Fruit fly (Drosophila melanogaster) whole organism, prepupa: ENCODE measurements around the gene Acbp6.

Experiments
- Blimp-1 ChIP-seq: fragments of 200-800 bp; sonication (Bioruptor generic); optimal IDR thresholded peaks from 3 replicates; lab custom pipeline; 2017; ENCODE audit warnings: missing biosample characterization, missing genetic modification characterization, mild to moderate bottlenecking, moderate library complexity, missing genetic modification reagents
- CG11294 ChIP-seq: fragments of 200-800 bp; sonication (Bioruptor generic); IDR thresholded peaks from 2 replicates; pipeline ENCODE4 v1.3.6; 2022; ENCODE audit warnings: missing biosample characterization, missing genetic modification characterization
- CG11762 ChIP-seq: fragments of 200-800 bp; sonication (Bioruptor generic); optimal IDR thresholded peaks from 3 replicates; lab custom pipeline; 2016; ENCODE audit warnings: missing biosample characterization, missing genetic modification characterization; ENCODE audit not compliant: insufficient read depth
- CG11902 ChIP-seq: fragments of 200-800 bp; sonication (Bioruptor generic); optimal IDR thresholded peaks from 3 replicates; lab custom pipeline; 2016; ENCODE audit warnings: missing biosample characterization, missing genetic modification characterization
- CG15336 ChIP-seq: fragments of 200-800 bp; sonication (Bioruptor generic); IDR thresholded peaks from 2 replicates; pipeline ENCODE4 v1.3.6; 2022; ENCODE audit warnings: missing biosample characterization, missing genetic modification characterization
- CG16779 ChIP-seq: fragments of 200-800 bp; sonication (Bioruptor generic); optimal IDR thresholded peaks from 3 replicates; lab custom pipeline; 2017; ENCODE audit warnings: missing biosample characterization, mild to moderate bottlenecking, missing genetic modification characterization
- CG3032 ChIP-seq: fragments of 200-800 bp; optimal IDR thresholded peaks from 2 replicates; lab custom pipeline; 2019; ENCODE audit warnings: missing biosample characterization, mild to moderate bottlenecking, missing genetic modification characterization, moderate library complexity
- CG31627 ChIP-seq: fragments of 200-800 bp; sonication (Bioruptor generic); optimal IDR thresholded peaks from 3 replicates; lab custom pipeline; 2016; ENCODE audit warnings: missing biosample characterization, missing genetic modification characterization
- CG32006 ChIP-seq: fragments of 200-800 bp; sonication (Bioruptor generic); optimal IDR thresholded peaks from 3 replicates; lab custom pipeline; 2017; ENCODE audit warnings: missing biosample characterization, mild to moderate bottlenecking, missing genetic modification characterization
- CG34406 ChIP-seq: fragments of 200-800 bp; sonication (Bioruptor generic); optimal IDR thresholded peaks from 3 replicates; lab custom pipeline; 2016; ENCODE audit warnings: missing biosample characterization, missing genetic modification characterization
- CG3919 ChIP-seq: fragments of 200-800 bp; sonication (Bioruptor generic); optimal IDR thresholded peaks from 3 replicates; lab custom pipeline; 2016; ENCODE audit warnings: missing biosample characterization, missing genetic modification characterization
- CG6792 ChIP-seq: fragments of 200-800 bp; sonication (Bioruptor generic); optimal IDR thresholded peaks from 3 replicates; lab custom pipeline; 2016; ENCODE audit warnings: missing biosample characterization, missing genetic modification characterization
- CG6808 ChIP-seq: fragments of 200-800 bp; sonication (Bioruptor generic); optimal IDR thresholded peaks from 3 replicates; lab custom pipeline; 2017; ENCODE audit warnings: missing biosample characterization, missing genetic modification characterization, mild to moderate bottlenecking, moderate library complexity, missing genetic modification reagents
- CG6854 ChIP-seq: fragments of 200-800 bp; sonication (Bioruptor generic); optimal IDR thresholded peaks from 2 replicates; lab custom pipeline; 2017; ENCODE audit warnings: missing biosample characterization, mild to moderate bottlenecking, missing genetic modification characterization
- CG7368 ChIP-seq: fragments of 200-800 bp; sonication (Bioruptor generic); optimal IDR thresholded peaks from 3 replicates; lab custom pipeline; 2016; ENCODE audit warnings: missing biosample characterization, missing genetic modification characterization
- CG8119 ChIP-seq: fragments of 200-800 bp; sonication (Bioruptor generic); IDR thresholded peaks from 3 replicates; pipeline ENCODE4 v1.3.6; 2022; ENCODE audit warnings: missing biosample characterization, missing genetic modification characterization
- CG8319 ChIP-seq: fragments of 200-800 bp; sonication (Bioruptor generic); optimal IDR thresholded peaks from 3 replicates; lab custom pipeline; 2016; ENCODE audit warnings: missing biosample characterization, missing genetic modification characterization
- CG8632 ChIP-seq: fragments of 200-800 bp; sonication (Bioruptor generic); optimal IDR thresholded peaks from 3 replicates; lab custom pipeline; 2016; ENCODE audit warnings: missing biosample characterization, missing genetic modification characterization
- CG9139 ChIP-seq: fragments of 200-800 bp; sonication (Bioruptor generic); optimal IDR thresholded peaks from 3 replicates; lab custom pipeline; 2017; ENCODE audit warnings: missing biosample characterization, mild to moderate bottlenecking, missing genetic modification characterization
- Eip75B ChIP-seq: fragments of 200-800 bp; sonication (Bioruptor generic); optimal IDR thresholded peaks from 3 replicates; lab custom pipeline; 2016; ENCODE audit warnings: missing biosample characterization, missing genetic modification characterization
- Eip78C ChIP-seq: fragments of 200-800 bp; sonication (Bioruptor generic); peaks from one replicate; lab custom pipeline; 2016; ENCODE audit warnings: missing biosample characterization, missing genetic modification characterization
- Ets21C ChIP-seq: fragments of 200-800 bp; sonication (Bioruptor generic); optimal IDR thresholded peaks from 3 replicates; lab custom pipeline; 2016; ENCODE audit warnings: missing biosample characterization, missing genetic modification characterization
- Hr38 ChIP-seq: sonication (Bioruptor generic); optimal IDR thresholded peaks from 2 replicates; lab custom pipeline; 2016; ENCODE audit warnings: missing biosample characterization, missing genetic modification characterization
- Hr39 ChIP-seq: fragments of 200-800 bp; sonication (Bioruptor generic); optimal IDR thresholded peaks from 2 replicates; lab custom pipeline; 2016; ENCODE audit warnings: missing biosample characterization, missing genetic modification characterization
- Hr4 ChIP-seq: fragments of 200-800 bp; sonication (Bioruptor generic); optimal IDR thresholded peaks from 3 replicates; lab custom pipeline; 2016; ENCODE audit warnings: missing biosample characterization, missing genetic modification characterization
- Met ChIP-seq: fragments of 200-800 bp; sonication (Bioruptor generic); optimal IDR thresholded peaks from 3 replicates; lab custom pipeline; 2016; ENCODE audit warnings: missing biosample characterization, missing genetic modification characterization
- OdsH ChIP-seq: fragments of 200-800 bp; sonication (Bioruptor generic); optimal IDR thresholded peaks from 3 replicates; lab custom pipeline; 2016; ENCODE audit warnings: missing biosample characterization, missing genetic modification characterization
- Smox ChIP-seq: fragments of 200-800 bp; sonication (Bioruptor generic); optimal IDR thresholded peaks from 3 replicates; lab custom pipeline; 2016; ENCODE audit warnings: missing biosample characterization, missing genetic modification characterization
- Sox102F ChIP-seq: fragments of 200-800 bp; sonication (Bioruptor generic); optimal IDR thresholded peaks from 2 replicates; lab custom pipeline; 2016; ENCODE audit warnings: missing biosample characterization, mild to moderate bottlenecking, missing genetic modification characterization
- Sox14 ChIP-seq: fragments of 200-800 bp; sonication (Bioruptor generic); optimal IDR thresholded peaks from 3 replicates; lab custom pipeline; 2016; ENCODE audit warnings: missing biosample characterization, missing genetic modification characterization
- Sox15 ChIP-seq: fragments of 200-800 bp; sonication (Bioruptor generic); optimal IDR thresholded peaks from 3 replicates; lab custom pipeline; 2016; ENCODE audit warnings: missing biosample characterization, missing genetic modification characterization
- achi ChIP-seq: fragments of 200-800 bp; sonication (Bioruptor generic); optimal IDR thresholded peaks from 3 replicates; lab custom pipeline; 2016; ENCODE audit warnings: missing biosample characterization, missing genetic modification characterization
- acj6 ChIP-seq: fragments of 200-800 bp; sonication (Bioruptor generic); optimal IDR thresholded peaks from 3 replicates; lab custom pipeline; 2016; ENCODE audit warnings: missing biosample characterization, missing genetic modification characterization
- dac ChIP-seq: fragments of 200-800 bp; sonication (Bioruptor generic); optimal IDR thresholded peaks from 2 replicates; lab custom pipeline; 2017; ENCODE audit warnings: missing biosample characterization, mild to moderate bottlenecking, missing genetic modification characterization
- dsx ChIP-seq: fragments of 200-800 bp; optimal IDR thresholded peaks from 3 replicates; lab custom pipeline; 2019; ENCODE audit warnings: missing biosample characterization, mild to moderate bottlenecking, missing genetic modification characterization, moderate library complexity; ENCODE audit not compliant: poor library complexity, severe bottlenecking
- eg ChIP-seq: fragments of 200-800 bp; sonication (Bioruptor generic); IDR thresholded peaks from 3 replicates; pipeline ENCODE4 v1.3.6; 2022; ENCODE audit warnings: missing biosample characterization, missing genetic modification characterization
- esn ChIP-seq: fragments of 200-800 bp; sonication (Bioruptor generic); optimal IDR thresholded peaks from 2 replicates; lab custom pipeline; 2016; ENCODE audit warnings: missing biosample characterization, mild to moderate bottlenecking, missing genetic modification characterization, moderate library complexity
- fd59A ChIP-seq: fragments of 200-800 bp; sonication (Bioruptor generic); optimal IDR thresholded peaks from 2 replicates; lab custom pipeline; 2017; ENCODE audit warnings: missing biosample characterization, mild to moderate bottlenecking, missing genetic modification characterization, missing genetic modification reagents
- fd85E ChIP-seq: fragments of 200-800 bp; sonication (Bioruptor generic); optimal IDR thresholded peaks from 3 replicates; lab custom pipeline; 2016; ENCODE audit warnings: missing biosample characterization, missing genetic modification characterization
- lz ChIP-seq: fragments of 200-800 bp; sonication (Bioruptor generic); optimal IDR thresholded peaks from 3 replicates; lab custom pipeline; 2016; ENCODE audit warnings: missing biosample characterization, missing genetic modification characterization
- pdm3 ChIP-seq: fragments of 200-800 bp; sonication (Bioruptor generic); optimal IDR thresholded peaks from 3 replicates; lab custom pipeline; 2016; ENCODE audit warnings: missing biosample characterization, missing genetic modification characterization
- salr ChIP-seq, 2 experiments: fragments of 200-800 bp; sonication (Bioruptor generic); optimal IDR thresholded peaks; 3 replicates each; lab custom pipeline; 2016 to 2018; ENCODE audit warnings: missing biosample characterization in 2 of 2, missing genetic modification characterization in 2 of 2, mild to moderate bottlenecking in 1 of 2
- svp ChIP-seq: fragments of 200-800 bp; sonication (Bioruptor generic); peaks from one replicate; lab custom pipeline; 2016; ENCODE audit warnings: missing biosample characterization, missing genetic modification characterization
- topi ChIP-seq: fragments of 200-800 bp; sonication (Bioruptor generic); optimal IDR thresholded peaks from 3 replicates; lab custom pipeline; 2016; ENCODE audit warnings: missing biosample characterization, missing genetic modification characterization
- vri ChIP-seq: fragments of 200-800 bp; sonication (Bioruptor generic); optimal IDR thresholded peaks from 3 replicates; lab custom pipeline; 2016; ENCODE audit warnings: missing biosample characterization, mild to moderate bottlenecking, missing genetic modification characterization

Gene Acbp6

DNA sequence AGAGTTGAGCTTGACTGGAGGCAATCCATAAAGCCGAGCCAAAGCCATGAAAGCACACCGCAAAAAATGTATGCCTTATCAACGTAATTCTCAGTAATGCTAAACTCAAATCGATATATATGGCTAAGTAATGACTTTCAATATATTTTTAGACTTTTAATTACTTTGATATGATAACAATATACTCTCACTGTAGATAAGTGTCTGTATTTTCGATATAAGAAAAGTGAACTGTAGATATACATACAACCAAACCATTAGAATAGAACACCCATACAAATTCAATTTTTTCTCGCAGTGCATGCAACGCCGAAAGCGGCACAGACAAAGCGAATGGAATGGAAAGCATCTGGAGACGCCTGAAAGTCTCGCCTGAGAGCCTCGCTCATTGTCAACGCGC lies 24.9 kb downstream of the Acbp6 start (continued):
- TF ChIP-seq CG8319 (GFP tag; lab: Kevin White, UChicago) (peak; percentile 24), fd85E (GFP tag; lab: Kevin White, UChicago) (no peak), eg (GFP tag; lab: Robert Waterston, UW) (peak; percentile 49; the same call in 1 of the 3 replicates), CG11762 (GFP tag; lab: Kevin White, UChicago) (peak; percentile 74), Smox (GFP tag; lab: Kevin White, UChicago) (peak; percentile 65), CG6854 (GFP tag; lab: Kevin White, UChicago) (peak; percentile 11), CG32006 (GFP tag; lab: Kevin White, UChicago) (peak; percentile 88), Blimp-1 (GFP tag; lab: Kevin White, UChicago) (peak; percentile 10), fd59A (GFP tag; lab: Kevin White, UChicago) (peak; percentile 64), salr (GFP tag; optimal IDR thresholded peaks at IDR 0.05; lab: Kevin White, UChicago) (peak; percentile 57 to 65), CG3919 (GFP tag; lab: Kevin White, UChicago) (peak; percentile 79), CG8632 (GFP tag; lab: Kevin White, UChicago) (peak; percentile 73), lz (GFP tag; lab: Kevin White, UChicago) (peak; percentile 58), CG3032 (tag; lab: Kevin White, UChicago) (peak; percentile 73), Sox15 (peak; percentile 48), CG31627 (GFP tag; lab: Kevin White, UChicago) (peak; percentile 67)

DNA sequence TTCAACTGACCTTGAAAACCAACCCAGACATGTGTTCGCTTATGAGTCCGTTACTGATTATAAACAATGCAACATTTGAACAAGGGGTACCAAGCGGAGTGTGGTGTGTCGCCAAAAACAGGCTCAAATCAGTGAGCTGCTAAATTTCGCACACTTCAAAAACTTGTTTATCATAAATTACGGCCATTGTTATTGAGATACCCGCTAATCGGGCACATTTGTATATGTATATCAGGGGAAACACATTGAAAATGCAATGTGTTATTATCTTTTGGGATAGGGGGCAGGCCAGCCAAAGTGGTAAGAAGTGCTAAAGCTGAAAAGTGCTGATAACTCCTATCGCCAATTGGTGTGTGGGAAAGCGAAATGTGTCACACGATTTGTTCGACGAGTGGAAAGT lies 25.5 kb downstream of the Acbp6 start:
- peak; percentile 41 for TF ChIP-seq vri (GFP tag; lab: Kevin White, UChicago)
- TF ChIP-seq CG8632 (GFP tag; lab: Kevin White, UChicago) = no peak
- TF ChIP-seq, all 60 proteins: peak for 1

DNA sequence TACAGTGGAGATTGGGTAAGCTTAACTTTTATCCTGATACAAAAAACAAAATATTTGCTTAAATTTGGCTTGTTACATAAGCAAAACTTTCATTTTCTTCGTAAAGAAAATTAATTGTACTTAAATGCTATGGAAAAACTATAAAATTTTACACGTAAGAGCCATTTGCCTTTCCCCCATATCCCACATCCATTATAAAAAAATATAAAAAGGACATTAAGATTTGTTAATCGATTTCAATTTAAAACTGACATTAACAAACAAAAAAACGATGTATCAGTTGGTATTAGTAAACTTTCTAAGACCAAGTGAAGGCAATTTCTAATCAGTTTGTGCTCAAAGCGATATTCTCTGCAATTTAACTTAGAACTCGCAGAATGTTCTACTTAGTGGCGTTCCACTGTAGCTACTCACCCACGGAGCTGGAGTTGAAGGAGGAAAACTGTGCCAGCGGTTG lies 26.8 kb downstream of the Acbp6 start:
- peak; percentile 71 for TF ChIP-seq acj6 (GFP tag; lab: Kevin White, UChicago)
- TF ChIP-seq Hr4 = peak; percentile 86
- peak; percentile 60 for TF ChIP-seq CG3032 (tag; lab: Kevin White, UChicago)
- TF ChIP-seq Hr38 (GFP tag; lab: Kevin White, UChicago) = no peak
- TF ChIP-seq vri (GFP tag; lab: Kevin White, UChicago) = peak; percentile 23
- peak; percentile 39; the same call in 1 of the 2 replicates for TF ChIP-seq CG15336 (GFP tag; lab: Robert Waterston, UW)
- TF ChIP-seq topi (GFP tag; lab: Kevin White, UChicago) = peak; percentile 70
- peak; percentile 65 for TF ChIP-seq CG31627 (GFP tag; lab: Kevin White, UChicago)
- TF ChIP-seq CG6854 (GFP tag; lab: Kevin White, UChicago) = no peak
- peak; percentile 67 for TF ChIP-seq lz (GFP tag; lab: Kevin White, UChicago)
- peak; percentile 80 for TF ChIP-seq esn (GFP tag; lab: Kevin White, UChicago)
- peak; percentile 49 for TF ChIP-seq Ets21C (GFP tag; lab: Kevin White, UChicago)
- peak; percentile 68 for TF ChIP-seq achi
- peak; percentile 52 for TF ChIP-seq CG11902 (GFP tag; lab: Kevin White, UChicago)
- TF ChIP-seq Blimp-1 (GFP tag; lab: Kevin White, UChicago) = peak; percentile 27
- TF ChIP-seq fd85E (GFP tag; lab: Kevin White, UChicago) = no peak
- TF ChIP-seq CG6808 (GFP tag; lab: Kevin White, UChicago) = peak; percentile 79
- peak; percentile 94 for TF ChIP-seq Eip78C (GFP tag; lab: Kevin White, UChicago)
- peak; percentile 58; the same call in 2 of the 3 replicates for TF ChIP-seq CG8119 (GFP tag; lab: Robert Waterston, UW)
- peak; percentile 75 for TF ChIP-seq Sox102F (GFP tag; lab: Kevin White, UChicago)
- TF ChIP-seq CG3919 (GFP tag; lab: Kevin White, UChicago) = peak; percentile 57
- peak; percentile 61 for TF ChIP-seq dac (GFP tag; lab: Kevin White, UChicago)
- peak; percentile 68 for TF ChIP-seq CG6792 (GFP tag; lab: Kevin White, UChicago)
- peak; percentile 74 for TF ChIP-seq Met (GFP tag; lab: Kevin White, UChicago)
- TF ChIP-seq CG7368 (GFP tag; lab: Kevin White, UChicago) = peak; percentile 22
- TF ChIP-seq CG16779 (tag; lab: Kevin White, UChicago) = peak; percentile 45
- peak; percentile 29 for TF ChIP-seq dsx (GFP tag; lab: Kevin White, UChicago)
- TF ChIP-seq salr (GFP tag; optimal IDR thresholded peaks at IDR 0.05; lab: Kevin White, UChicago) = peak in 1 of 2 experiments; percentile 85
- TF ChIP-seq Sox14 (GFP tag; lab: Kevin White, UChicago) = peak; percentile 68
- no peak for TF ChIP-seq CG11294 (GFP tag; lab: Robert Waterston, UW)
- TF ChIP-seq Eip75B (GFP tag; lab: Kevin White, UChicago) = peak; percentile 74
- no peak for TF ChIP-seq CG9139 (GFP tag; lab: Kevin White, UChicago)
- TF ChIP-seq CG34406 (GFP tag; lab: Kevin White, UChicago) = peak; percentile 50
- TF ChIP-seq OdsH (GFP tag; lab: Kevin White, UChicago) = peak; percentile 74
- peak; percentile 63 for TF ChIP-seq Hr39 (GFP tag; lab: Kevin White, UChicago)
- peak; percentile 83 for TF ChIP-seq svp (GFP tag; lab: Kevin White, UChicago)
- TF ChIP-seq pdm3 (GFP tag; lab: Kevin White, UChicago) = peak; percentile 74
- no peak; the same call in 2 of the 3 replicates for TF ChIP-seq eg (GFP tag; lab: Robert Waterston, UW)
